Fruit fly (Drosophila melanogaster) whole organism, prepupa: ENCODE results near the gene GlyRS.
A peak's percentile ranks its signal among the peaks of the same experiment; 100 is the strongest.

Experiments
- Blimp-1 ChIP-seq: fragments of 200-800 bp; sonication (Bioruptor generic); optimal IDR thresholded peaks from 3 replicates; lab custom pipeline; 2017; ENCODE audit warnings: missing biosample characterization, missing genetic modification characterization, mild to moderate bottlenecking, moderate library complexity, missing genetic modification reagents
- CG10631 ChIP-seq: fragments of 200-800 bp; sonication (Bioruptor generic); optimal IDR thresholded peaks from 2 replicates; lab custom pipeline; 2016; ENCODE audit warnings: missing biosample characterization, missing genetic modification characterization
- CG10669 ChIP-seq: fragments of 200-800 bp; sonication (Bioruptor generic); optimal IDR thresholded peaks from 3 replicates; lab custom pipeline; 2018; ENCODE audit warnings: missing biosample characterization, mild to moderate bottlenecking, missing genetic modification characterization, moderate library complexity
- CG11294 ChIP-seq: fragments of 200-800 bp; sonication (Bioruptor generic); IDR thresholded peaks from 2 replicates; pipeline ENCODE4 v1.3.6; 2022; ENCODE audit warnings: missing biosample characterization, missing genetic modification characterization
- CG11762 ChIP-seq: fragments of 200-800 bp; sonication (Bioruptor generic); optimal IDR thresholded peaks from 3 replicates; lab custom pipeline; 2016; ENCODE audit warnings: missing biosample characterization, missing genetic modification characterization; ENCODE audit not compliant: insufficient read depth
- CG11902 ChIP-seq: fragments of 200-800 bp; sonication (Bioruptor generic); optimal IDR thresholded peaks from 3 replicates; lab custom pipeline; 2016; ENCODE audit warnings: missing biosample characterization, missing genetic modification characterization
- CG15336 ChIP-seq: fragments of 200-800 bp; sonication (Bioruptor generic); IDR thresholded peaks from 2 replicates; pipeline ENCODE4 v1.3.6; 2022; ENCODE audit warnings: missing biosample characterization, missing genetic modification characterization
- CG1621 ChIP-seq: fragments of 200-800 bp; sonication (Bioruptor generic); optimal IDR thresholded peaks from 3 replicates; lab custom pipeline; 2018; ENCODE audit warnings: missing biosample characterization, mild to moderate bottlenecking, missing genetic modification characterization
- CG16779 ChIP-seq: fragments of 200-800 bp; sonication (Bioruptor generic); optimal IDR thresholded peaks from 3 replicates; lab custom pipeline; 2017; ENCODE audit warnings: missing biosample characterization, mild to moderate bottlenecking, missing genetic modification characterization
- CG31627 ChIP-seq: fragments of 200-800 bp; sonication (Bioruptor generic); optimal IDR thresholded peaks from 3 replicates; lab custom pipeline; 2016; ENCODE audit warnings: missing biosample characterization, missing genetic modification characterization
- CG32006 ChIP-seq: fragments of 200-800 bp; sonication (Bioruptor generic); optimal IDR thresholded peaks from 3 replicates; lab custom pipeline; 2017; ENCODE audit warnings: missing biosample characterization, mild to moderate bottlenecking, missing genetic modification characterization
- CG34406 ChIP-seq: fragments of 200-800 bp; sonication (Bioruptor generic); optimal IDR thresholded peaks from 3 replicates; lab custom pipeline; 2016; ENCODE audit warnings: missing biosample characterization, missing genetic modification characterization
- CG4318 ChIP-seq: fragments of 200-800 bp; sonication (Bioruptor generic); optimal IDR thresholded peaks from 3 replicates; lab custom pipeline; 2017; ENCODE audit warnings: missing biosample characterization, mild to moderate bottlenecking, missing genetic modification characterization
- CG6163 ChIP-seq: fragments of 200-800 bp; sonication (Bioruptor generic); IDR thresholded peaks from 3 replicates; pipeline ENCODE4 v1.3.6; 2022; ENCODE audit warnings: missing biosample characterization, missing genetic modification characterization
- CG6276 ChIP-seq: fragments of 200-800 bp; sonication (Bioruptor generic); optimal IDR thresholded peaks from 2 replicates; lab custom pipeline; 2017; ENCODE audit warnings: missing biosample characterization, mild to moderate bottlenecking, missing genetic modification characterization
- CG6792 ChIP-seq: fragments of 200-800 bp; sonication (Bioruptor generic); optimal IDR thresholded peaks from 3 replicates; lab custom pipeline; 2016; ENCODE audit warnings: missing biosample characterization, missing genetic modification characterization
- CG6854 ChIP-seq: fragments of 200-800 bp; sonication (Bioruptor generic); optimal IDR thresholded peaks from 2 replicates; lab custom pipeline; 2017; ENCODE audit warnings: missing biosample characterization, mild to moderate bottlenecking, missing genetic modification characterization
- CG7368 ChIP-seq: fragments of 200-800 bp; sonication (Bioruptor generic); optimal IDR thresholded peaks from 3 replicates; lab custom pipeline; 2016; ENCODE audit warnings: missing biosample characterization, missing genetic modification characterization
- CG8119 ChIP-seq: fragments of 200-800 bp; sonication (Bioruptor generic); IDR thresholded peaks from 3 replicates; pipeline ENCODE4 v1.3.6; 2022; ENCODE audit warnings: missing biosample characterization, missing genetic modification characterization
- CG9139 ChIP-seq: fragments of 200-800 bp; sonication (Bioruptor generic); optimal IDR thresholded peaks from 3 replicates; lab custom pipeline; 2017; ENCODE audit warnings: missing biosample characterization, mild to moderate bottlenecking, missing genetic modification characterization
- Eip78C ChIP-seq: fragments of 200-800 bp; sonication (Bioruptor generic); peaks from one replicate; lab custom pipeline; 2016; ENCODE audit warnings: missing biosample characterization, missing genetic modification characterization
- Eip93F ChIP-seq: fragments of 200-800 bp; sonication (Bioruptor generic); optimal IDR thresholded peaks from 2 replicates; lab custom pipeline; 2016; ENCODE audit warnings: missing biosample characterization, mild to moderate bottlenecking, missing genetic modification characterization
- Ets21C ChIP-seq: fragments of 200-800 bp; sonication (Bioruptor generic); optimal IDR thresholded peaks from 3 replicates; lab custom pipeline; 2016; ENCODE audit warnings: missing biosample characterization, missing genetic modification characterization
- Ets96B ChIP-seq: fragments of 200-800 bp; optimal IDR thresholded peaks from 2 replicates; lab custom pipeline; 2019; ENCODE audit warnings: missing biosample characterization, mild to moderate bottlenecking, missing genetic modification characterization, moderate library complexity
- Gug ChIP-seq: fragments of 200-800 bp; sonication (Bioruptor generic); IDR thresholded peaks from 2 replicates; pipeline ENCODE4 v1.3.6; 2022; ENCODE audit warnings: missing biosample characterization, missing genetic modification characterization
- Hr4 ChIP-seq: fragments of 200-800 bp; sonication (Bioruptor generic); optimal IDR thresholded peaks from 3 replicates; lab custom pipeline; 2016; ENCODE audit warnings: missing biosample characterization, missing genetic modification characterization
- Lpt ChIP-seq: fragments of 200-800 bp; sonication (Bioruptor generic); optimal IDR thresholded peaks from 3 replicates; lab custom pipeline; 2016; ENCODE audit warnings: missing biosample characterization, missing genetic modification characterization
- Met ChIP-seq: fragments of 200-800 bp; sonication (Bioruptor generic); optimal IDR thresholded peaks from 3 replicates; lab custom pipeline; 2016; ENCODE audit warnings: missing biosample characterization, missing genetic modification characterization
- OdsH ChIP-seq: fragments of 200-800 bp; sonication (Bioruptor generic); optimal IDR thresholded peaks from 3 replicates; lab custom pipeline; 2016; ENCODE audit warnings: missing biosample characterization, missing genetic modification characterization
- Smox ChIP-seq: fragments of 200-800 bp; sonication (Bioruptor generic); optimal IDR thresholded peaks from 3 replicates; lab custom pipeline; 2016; ENCODE audit warnings: missing biosample characterization, missing genetic modification characterization
- Sox102F ChIP-seq: fragments of 200-800 bp; sonication (Bioruptor generic); optimal IDR thresholded peaks from 2 replicates; lab custom pipeline; 2016; ENCODE audit warnings: missing biosample characterization, mild to moderate bottlenecking, missing genetic modification characterization
- Sox14 ChIP-seq: fragments of 200-800 bp; sonication (Bioruptor generic); optimal IDR thresholded peaks from 3 replicates; lab custom pipeline; 2016; ENCODE audit warnings: missing biosample characterization, missing genetic modification characterization
- Sox15 ChIP-seq: fragments of 200-800 bp; sonication (Bioruptor generic); optimal IDR thresholded peaks from 3 replicates; lab custom pipeline; 2016; ENCODE audit warnings: missing biosample characterization, missing genetic modification characterization
- acj6 ChIP-seq: fragments of 200-800 bp; sonication (Bioruptor generic); optimal IDR thresholded peaks from 3 replicates; lab custom pipeline; 2016; ENCODE audit warnings: missing biosample characterization, missing genetic modification characterization
- cyc ChIP-seq: fragments of 200-800 bp; sonication (Bioruptor generic); optimal IDR thresholded peaks from 3 replicates; lab custom pipeline; 2016; ENCODE audit warnings: missing biosample characterization, missing genetic modification characterization
- dac ChIP-seq: fragments of 200-800 bp; sonication (Bioruptor generic); optimal IDR thresholded peaks from 2 replicates; lab custom pipeline; 2017; ENCODE audit warnings: missing biosample characterization, mild to moderate bottlenecking, missing genetic modification characterization
- dsx ChIP-seq: fragments of 200-800 bp; optimal IDR thresholded peaks from 3 replicates; lab custom pipeline; 2019; ENCODE audit warnings: missing biosample characterization, mild to moderate bottlenecking, missing genetic modification characterization, moderate library complexity; ENCODE audit not compliant: poor library complexity, severe bottlenecking
- eg ChIP-seq: fragments of 200-800 bp; sonication (Bioruptor generic); IDR thresholded peaks from 3 replicates; pipeline ENCODE4 v1.3.6; 2022; ENCODE audit warnings: missing biosample characterization, missing genetic modification characterization
- esn ChIP-seq: fragments of 200-800 bp; sonication (Bioruptor generic); optimal IDR thresholded peaks from 2 replicates; lab custom pipeline; 2016; ENCODE audit warnings: missing biosample characterization, mild to moderate bottlenecking, missing genetic modification characterization, moderate library complexity
- fd59A ChIP-seq: fragments of 200-800 bp; sonication (Bioruptor generic); optimal IDR thresholded peaks from 2 replicates; lab custom pipeline; 2017; ENCODE audit warnings: missing biosample characterization, mild to moderate bottlenecking, missing genetic modification characterization, missing genetic modification reagents
- fkh ChIP-seq: fragments of 200-800 bp; sonication (Bioruptor generic); optimal IDR thresholded peaks from 3 replicates; lab custom pipeline; 2017; ENCODE audit warnings: missing biosample characterization, mild to moderate bottlenecking, missing genetic modification characterization, moderate library complexity
- lz ChIP-seq: fragments of 200-800 bp; sonication (Bioruptor generic); optimal IDR thresholded peaks from 3 replicates; lab custom pipeline; 2016; ENCODE audit warnings: missing biosample characterization, missing genetic modification characterization
- pdm3 ChIP-seq: fragments of 200-800 bp; sonication (Bioruptor generic); optimal IDR thresholded peaks from 3 replicates; lab custom pipeline; 2016; ENCODE audit warnings: missing biosample characterization, missing genetic modification characterization
- spab ChIP-seq: fragments of 200-800 bp; sonication (Bioruptor generic); optimal IDR thresholded peaks from 2 replicates; lab custom pipeline; 2017; ENCODE audit warnings: missing biosample characterization, mild to moderate bottlenecking, missing genetic modification characterization, missing genetic modification reagents
- ss ChIP-seq, 2 experiments: fragments of 200-800 bp; sonication (Bioruptor generic); optimal IDR thresholded peaks; 2 replicates in 1 of 2; 3 replicates in 1 of 2; lab custom pipeline; 2017 to 2018; ENCODE audit warnings: mild to moderate bottlenecking in 2 of 2, missing biosample characterization in 2 of 2, missing genetic modification characterization in 2 of 2, moderate library complexity in 1 of 2
- topi ChIP-seq: fragments of 200-800 bp; sonication (Bioruptor generic); optimal IDR thresholded peaks from 3 replicates; lab custom pipeline; 2016; ENCODE audit warnings: missing biosample characterization, missing genetic modification characterization

The GlyRS gene

DNA sequence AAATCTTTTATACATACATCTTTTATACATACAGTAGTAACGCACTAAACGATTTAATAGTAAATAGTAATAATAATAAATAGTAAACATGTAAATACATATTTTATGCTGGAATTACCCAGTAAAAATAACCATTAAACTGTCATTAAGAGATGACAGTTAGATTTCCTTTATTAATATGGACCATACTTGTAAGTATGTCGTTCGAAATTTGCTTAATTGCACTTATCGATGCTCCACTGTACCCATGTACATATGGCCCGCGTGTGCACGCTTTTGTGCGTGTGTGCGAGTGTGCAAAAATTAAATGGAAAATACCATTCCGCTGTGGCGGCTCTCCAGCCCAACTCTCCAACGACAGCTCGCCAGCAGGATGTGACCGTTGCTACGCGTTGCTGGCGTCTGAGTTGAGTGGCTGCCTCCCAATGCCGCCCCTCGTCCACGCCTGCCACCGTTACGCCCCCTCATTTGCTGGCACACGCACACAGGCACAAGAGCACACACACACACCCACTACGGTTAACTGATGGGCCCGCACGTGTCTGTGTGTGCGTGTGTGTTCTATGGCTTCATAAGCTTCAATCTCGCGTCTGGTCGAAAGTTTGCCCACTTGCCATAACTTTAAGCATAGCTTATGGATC, 7.8 kb downstream of the GlyRS start (continued):
- TF ChIP-seq spab = peak; percentile 28
- peak; percentile 4 for TF ChIP-seq CG6276 (GFP tag; lab: Kevin White, UChicago)
- no peak for TF ChIP-seq CG9139
- peak; percentile 18 for TF ChIP-seq CG1621
- TF ChIP-seq cyc (GFP tag; lab: Kevin White, UChicago) = peak; percentile 19

DNA sequence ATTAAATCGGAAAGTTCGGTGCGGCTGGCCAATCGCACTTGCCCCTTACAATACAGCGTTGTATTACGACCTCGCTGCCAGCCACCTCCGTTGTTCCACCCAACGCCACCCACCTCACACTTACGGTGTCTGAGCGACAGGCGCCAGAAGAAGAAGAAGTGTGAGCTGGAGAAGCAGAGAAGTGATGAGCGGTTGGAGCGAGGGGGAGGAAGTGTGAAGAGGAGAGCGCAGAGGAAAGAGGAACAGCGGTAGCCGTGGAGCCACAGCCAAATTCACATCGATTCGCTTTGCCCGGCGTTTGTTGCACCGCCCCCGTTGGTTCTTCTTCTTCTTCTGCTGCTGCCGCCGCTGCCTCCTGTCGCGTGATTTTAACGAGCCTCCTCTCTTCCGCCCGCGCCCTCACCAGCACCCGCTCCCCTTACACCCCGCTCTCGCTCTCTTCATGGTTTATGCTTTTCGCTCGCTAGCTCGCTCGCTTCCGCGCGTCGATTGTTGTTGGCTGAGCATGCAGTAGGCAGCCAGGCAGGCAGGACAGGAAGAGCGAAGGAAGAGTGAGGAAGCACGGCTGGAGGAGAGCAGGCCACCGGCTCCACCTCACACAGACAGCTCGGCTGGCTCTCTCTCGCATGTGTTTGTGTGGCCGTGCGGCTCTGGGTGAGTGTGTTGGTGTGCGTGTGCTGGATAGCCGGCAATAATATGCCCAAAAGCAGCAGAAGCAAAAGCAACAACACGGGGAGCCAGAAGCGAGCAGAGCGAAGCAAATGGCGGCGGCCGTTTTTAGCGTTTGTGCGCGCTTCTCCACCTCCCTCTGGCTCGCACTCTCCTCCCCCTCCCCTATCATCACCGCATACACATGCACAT, 9.3 kb downstream of the GlyRS start:
- TF ChIP-seq Gug (GFP tag; lab: Robert Waterston, UW) (peak; percentile 19; the same call in 1 of the 2 replicates), CG32006 (GFP tag; lab: Kevin White, UChicago) (no peak), topi (GFP tag; lab: Kevin White, UChicago) (no peak), Met (peak; percentile 17), CG11902 (no peak), CG6792 (GFP tag; lab: Kevin White, UChicago) (no peak), CG34406 (GFP tag; lab: Kevin White, UChicago) (peak; percentile 10), CG6276 (GFP tag; lab: Kevin White, UChicago) (no peak), Hr4 (GFP tag; lab: Kevin White, UChicago) (no peak), CG7368 (GFP tag; lab: Kevin White, UChicago) (no peak), OdsH (no peak), CG16779 (no peak), fd59A (no peak), Smox (GFP tag; lab: Kevin White, UChicago) (no peak), CG10631 (GFP tag; lab: Kevin White, UChicago) (no peak), cyc (GFP tag; lab: Kevin White, UChicago) (no peak), acj6 (GFP tag; lab: Kevin White, UChicago) (no peak), spab (no peak), Sox15 (GFP tag; lab: Kevin White, UChicago) (no peak), CG6854 (GFP tag; lab: Kevin White, UChicago) (peak; percentile 99), CG4318 (no peak), dsx (GFP tag; lab: Kevin White, UChicago) (no peak), Sox102F (GFP tag; lab: Kevin White, UChicago) (no peak), ss (GFP tag; optimal IDR thresholded peaks at IDR 0.05; lab: Kevin White, UChicago) (peak; percentile 26 to 76), CG31627 (GFP tag; lab: Kevin White, UChicago) (no peak), CG9139 (peak; percentile 8), CG8119 (GFP tag; lab: Robert Waterston, UW) (no peak), Ets96B (tag; lab: Kevin White, UChicago) (no peak), dac (GFP tag; lab: Kevin White, UChicago) (no peak), pdm3 (GFP tag; lab: Kevin White, UChicago) (no peak), CG10669 (no peak), Ets21C (GFP tag; lab: Kevin White, UChicago) (no peak), CG15336 (GFP tag; lab: Robert Waterston, UW) (no peak), esn (GFP tag; lab: Kevin White, UChicago) (no peak), fkh (no peak), Blimp-1 (peak; percentile 2), CG11294 (GFP tag; lab: Robert Waterston, UW) (no peak), Sox14 (GFP tag; lab: Kevin White, UChicago) (no peak), Eip93F (no peak), Eip78C (GFP tag; lab: Kevin White, UChicago) (peak; percentile 49), eg (0 out of 3 replicates have a peak, but pooled peaks have one; percentile 30), lz (GFP tag; lab: Kevin White, UChicago) (no peak), CG11762 (GFP tag; lab: Kevin White, UChicago) (no peak), Lpt (GFP tag; lab: Kevin White, UChicago) (peak; percentile 37), CG1621 (peak; percentile 19), CG6163 (GFP tag; lab: Robert Waterston, UW) (peak; percentile 17; the same call in 1 of the 3 replicates)
